Worm (Caenorhabditis elegans) whole organism, young adult: Measurements from ENCODE around the gene B0034.4.
"Not testable (repeated sequence)": the region's sequence is repeated elsewhere in the genome, so short reads cannot be mapped to it uniquely, and the experiment has no call there.

ENCODE experiments used
- B0336.3 ChIP-seq: fragments of 200-800 bp; sonication (Bioruptor generic); IDR thresholded peaks from 2 replicates; pipeline ENCODE4 v1.3.6; 2022; ENCODE audit warnings: missing genetic modification characterization, missing compliant biosample characterization
- ceh-40 ChIP-seq: fragments of 200-800 bp; sonication (Bioruptor generic); IDR thresholded peaks from 2 replicates; pipeline ENCODE4 v1.3.6; 2022; ENCODE audit warnings: missing genetic modification characterization, missing compliant biosample characterization
- let-607 ChIP-seq, 2 experiments: fragments of 200-800 bp in 1 of 2; sonication (Bioruptor generic) in 1 of 2; sonication (generic microtip) in 1 of 2; optimal IDR thresholded peaks; 2 replicates each; lab custom pipeline; 2016 to 2018; ENCODE audit warnings: mild to moderate bottlenecking in 2 of 2, missing compliant biosample characterization in 2 of 2, missing genetic modification characterization in 2 of 2, moderate library complexity in 2 of 2, missing genotype in 1 of 2
- madf-3 ChIP-seq: fragments of 200-800 bp; sonication (Bioruptor generic); IDR thresholded peaks from 2 replicates; pipeline ENCODE4 v1.3.6; 2022; ENCODE audit warnings: missing genetic modification reagents, missing genetic modification characterization, missing compliant biosample characterization
- mxl-1 ChIP-seq: sonication (generic microtip); optimal IDR thresholded peaks from 2 replicates; lab custom pipeline; 2016; ENCODE audit warnings: missing genetic modification characterization, missing compliant biosample characterization
- snpc-4 ChIP-seq, 5 experiments: fragments of 150-350 bp in 1 of 5; sonication (generic microtip) in 4 of 5; optimal IDR thresholded peaks; 2 replicates each; lab custom pipeline; 2014 to 2018; ENCODE audit warnings: missing genetic modification characterization in 5 of 5, missing biosample characterization in 3 of 5, antibody characterized with exemption in 2 of 5, mild to moderate bottlenecking in 2 of 5, missing compliant biosample characterization in 2 of 5, missing genotype in 2 of 5, moderate library complexity in 2 of 5, missing genetic modification reagents in 1 of 5
- sptf-2 ChIP-seq: fragments of 200-800 bp; sonication (Bioruptor generic); optimal IDR thresholded peaks from 2 replicates; lab custom pipeline; 2018; ENCODE audit warnings: mild to moderate bottlenecking, missing genetic modification characterization, missing compliant biosample characterization
- unc-62 ChIP-seq: fragments of 150-350 bp; optimal IDR thresholded peaks from 2 replicates; lab custom pipeline; 2014; ENCODE audit warnings: missing biosample characterization, missing genetic modification reagents, missing genetic modification characterization

DNA sequence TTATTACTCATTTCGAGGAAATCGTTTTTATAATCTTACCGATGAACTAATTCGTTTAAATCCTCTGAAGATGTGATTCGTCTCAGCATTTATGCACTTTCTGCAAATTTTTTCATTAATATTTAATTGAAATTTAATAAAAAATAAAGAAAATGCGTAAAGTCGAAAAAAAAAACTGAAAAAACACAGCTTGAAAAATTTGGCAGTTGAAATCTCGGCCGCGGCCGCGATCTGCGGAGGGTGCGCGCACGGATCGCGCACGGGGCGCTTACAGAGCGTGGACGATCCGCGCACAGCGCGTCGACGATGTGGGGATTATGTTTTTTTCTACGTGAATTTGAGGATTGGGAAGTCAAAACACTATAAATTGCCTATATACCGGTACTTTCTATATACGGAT lies 39.6 kb upstream of the B0034.4 start, which contains the start of gene ZK84.4:
- not testable (repeated sequence) for TF ChIP-seq madf-3 (GFP tag; lab: Robert Waterston, UW); ceh-40 (GFP tag; lab: Robert Waterston, UW); sptf-2 (GFP tag; lab: Kevin White, UChicago); unc-62 (GFP tag; lab: Kevin White, UChicago); mxl-1 (tag; lab: Kevin White, UChicago); B0336.3; let-607 (tag; optimal IDR thresholded peaks at IDR 0.05; lab: Kevin White, UChicago); snpc-4 (GFP tag; optimal IDR thresholded peaks at IDR 0.05; lab: Kevin White, UChicago); snpc-4 (tag; optimal IDR thresholded peaks at IDR 0.05; lab: Kevin White, UChicago)
